Fruit fly (Drosophila melanogaster) whole organism, embryonic: ENCODE measurements around the gene CG17959.

Experiments
- Aef1 ChIP-seq: fragments of 200-800 bp; sonication (Bioruptor generic); IDR thresholded peaks from 3 replicates; pipeline ENCODE4 v1.3.6; 2022; ENCODE audit warnings: missing biosample characterization, missing genetic modification characterization
- BtbVII ChIP-seq: fragments of 200-800 bp; sonication (Bioruptor generic); optimal IDR thresholded peaks from 3 replicates; lab custom pipeline; 2017; ENCODE audit warnings: missing biosample characterization, mild to moderate bottlenecking, missing genetic modification characterization
- CG10209 ChIP-seq: fragments of 200-800 bp; sonication (Bioruptor generic); optimal IDR thresholded peaks from 3 replicates; lab custom pipeline; 2017; ENCODE audit warnings: missing biosample characterization, mild to moderate bottlenecking, missing genetic modification characterization, missing genetic modification reagents
- CG1024 ChIP-seq: fragments of 200-800 bp; sonication (Bioruptor generic); IDR thresholded peaks from 2 replicates; pipeline ENCODE4 v1.3.6; 2022; ENCODE audit warnings: missing biosample characterization, missing genetic modification characterization
- CG12104 ChIP-seq: fragments of 200-800 bp; sonication (Bioruptor generic); optimal IDR thresholded peaks from 3 replicates; lab custom pipeline; 2016; ENCODE audit warnings: missing biosample characterization, missing genetic modification characterization
- CG1233 ChIP-seq: fragments of 200-800 bp; sonication (Bioruptor generic); optimal IDR thresholded peaks from 4 replicates; lab custom pipeline; 2018; ENCODE audit warnings: missing biosample characterization, mild to moderate bottlenecking, missing genetic modification characterization
- CG13296 ChIP-seq: fragments of 200-800 bp; sonication (Bioruptor generic); optimal IDR thresholded peaks from 3 replicates; lab custom pipeline; 2018; ENCODE audit warnings: missing biosample characterization, mild to moderate bottlenecking, missing genetic modification characterization
- CG14014 ChIP-seq: fragments of 200-800 bp; sonication (Bioruptor generic); IDR thresholded peaks from 2 replicates; pipeline ENCODE4 v1.3.6; 2022; ENCODE audit warnings: missing biosample characterization, missing genetic modification characterization
- CG15514 ChIP-seq: fragments of 200-800 bp; sonication (Bioruptor generic); optimal IDR thresholded peaks from 3 replicates; lab custom pipeline; 2017; ENCODE audit warnings: missing biosample characterization, missing genetic modification characterization, mild to moderate bottlenecking, moderate library complexity, missing genetic modification reagents
- CG1603 ChIP-seq: fragments of 200-800 bp; sonication (Bioruptor generic); optimal IDR thresholded peaks from 2 replicates; lab custom pipeline; 2019; ENCODE audit warnings: missing biosample characterization, mild to moderate bottlenecking, missing genetic modification characterization, moderate library complexity
- CG17186 ChIP-seq: fragments of 200-800 bp; sonication (Bioruptor generic); optimal IDR thresholded peaks from 3 replicates; lab custom pipeline; 2017; ENCODE audit warnings: missing biosample characterization, missing genetic modification reagents, missing genetic modification characterization
- CG1832 ChIP-seq: fragments of 200-800 bp; sonication (Bioruptor generic); optimal IDR thresholded peaks from 2 replicates; lab custom pipeline; 2017; ENCODE audit warnings: missing biosample characterization, mild to moderate bottlenecking, missing genetic modification characterization, inconsistent platforms
- CG2199 ChIP-seq: fragments of 200-800 bp; sonication (Bioruptor generic); IDR thresholded peaks from 3 replicates; pipeline ENCODE4 v1.3.6; 2022; ENCODE audit warnings: missing biosample characterization, missing genetic modification characterization
- CG32767 ChIP-seq: fragments of 200-800 bp; sonication (Bioruptor generic); IDR thresholded peaks from 2 replicates; pipeline ENCODE4 v1.3.6; 2022; ENCODE audit warnings: missing biosample characterization, missing genetic modification characterization
- CG6683 ChIP-seq: fragments of 200-800 bp; sonication (Bioruptor generic); optimal IDR thresholded peaks from 2 replicates; lab custom pipeline; 2017; ENCODE audit warnings: missing biosample characterization, mild to moderate bottlenecking, missing genetic modification characterization, missing genetic modification reagents
- CG6854 ChIP-seq: fragments of 200-800 bp; sonication (Bioruptor generic); optimal IDR thresholded peaks from 3 replicates; lab custom pipeline; 2017; ENCODE audit warnings: missing biosample characterization, mild to moderate bottlenecking, missing genetic modification characterization
- CG8388 ChIP-seq: fragments of 200-800 bp; sonication (Bioruptor generic); optimal IDR thresholded peaks from 2 replicates; lab custom pipeline; 2019; ENCODE audit warnings: missing biosample characterization, mild to moderate bottlenecking, missing genetic modification characterization, moderate library complexity
- CG8765 ChIP-seq: fragments of 200-800 bp; sonication (Bioruptor generic); IDR thresholded peaks from 2 replicates; pipeline ENCODE4 v1.3.6; 2022; ENCODE audit warnings: missing biosample characterization, missing genetic modification characterization
- CG9215 ChIP-seq: fragments of 200-800 bp; sonication (Bioruptor generic); IDR thresholded peaks from 2 replicates; pipeline ENCODE4 v1.3.6; 2022; ENCODE audit warnings: missing biosample characterization, missing genetic modification characterization
- CG9797 ChIP-seq: fragments of 200-800 bp; sonication (Bioruptor generic); optimal IDR thresholded peaks from 3 replicates; lab custom pipeline; 2018; ENCODE audit warnings: missing biosample characterization, mild to moderate bottlenecking, missing genetic modification characterization
- CkIIα-i1 ChIP-seq: fragments of 200-800 bp; sonication (Bioruptor generic); IDR thresholded peaks from 2 replicates; pipeline ENCODE4 v1.3.6; 2022; ENCODE audit warnings: missing biosample characterization, missing genetic modification characterization
- Dek ChIP-seq: fragments of 200-800 bp; sonication (Bioruptor generic); optimal IDR thresholded peaks from 3 replicates; lab custom pipeline; 2019; ENCODE audit warnings: missing biosample characterization, mild to moderate bottlenecking, missing genetic modification characterization, moderate library complexity
- Drgx ChIP-seq: fragments of 200-800 bp; sonication (Bioruptor generic); IDR thresholded peaks from 2 replicates; pipeline ENCODE4 v1.3.6; 2022; ENCODE audit warnings: missing biosample characterization, missing genetic modification characterization
- E2f1 ChIP-seq: fragments of 200-800 bp; sonication (Bioruptor generic); IDR thresholded peaks from 2 replicates; pipeline ENCODE4 v1.3.6; 2022; ENCODE audit warnings: missing biosample characterization, missing genetic modification characterization
- Fer2 ChIP-seq: fragments of 200-800 bp; sonication (Bioruptor generic); optimal IDR thresholded peaks from 2 replicates; lab custom pipeline; 2018; ENCODE audit warnings: missing biosample characterization, mild to moderate bottlenecking, missing genetic modification characterization, moderate library complexity
- HmgD ChIP-seq: fragments of 200-800 bp; sonication (Bioruptor generic); optimal IDR thresholded peaks from 3 replicates; lab custom pipeline; 2016; ENCODE audit warnings: missing biosample characterization, missing genetic modification characterization
- Hmr ChIP-seq: fragments of 200-800 bp; sonication (Bioruptor generic); optimal IDR thresholded peaks from 3 replicates; lab custom pipeline; 2017; ENCODE audit warnings: mild to moderate bottlenecking, missing biosample characterization, missing genetic modification reagents, missing genetic modification characterization
- Lhr ChIP-seq: fragments of 200-800 bp; sonication (Bioruptor generic); optimal IDR thresholded peaks from 3 replicates; lab custom pipeline; 2017; ENCODE audit warnings: mild to moderate bottlenecking, missing biosample characterization, missing genetic modification reagents, missing genetic modification characterization
- Lpt ChIP-seq: fragments of >200 bp; optimal IDR thresholded peaks from 2 replicates; lab custom pipeline; 2018; ENCODE audit warnings: missing biosample characterization, missing genetic modification characterization
- Max ChIP-seq: fragments of 200-800 bp; sonication (Bioruptor generic); optimal IDR thresholded peaks from 2 replicates; lab custom pipeline; 2016; ENCODE audit warnings: missing biosample characterization, mild to moderate bottlenecking, missing genetic modification characterization
- Med ChIP-seq: fragments of 200-800 bp; sonication (Bioruptor generic); peaks from one replicate; lab custom pipeline; 2016; ENCODE audit warnings: missing biosample characterization, missing genetic modification characterization, mild to moderate bottlenecking, inconsistent platforms, moderate library complexity
- PHDP ChIP-seq: fragments of 200-800 bp; sonication (Bioruptor generic); optimal IDR thresholded peaks from 3 replicates; lab custom pipeline; 2018; ENCODE audit warnings: missing biosample characterization, mild to moderate bottlenecking, missing genetic modification characterization, moderate library complexity
- Side ChIP-seq: fragments of 200-800 bp; sonication (Bioruptor generic); optimal IDR thresholded peaks from 2 replicates; lab custom pipeline; 2016; ENCODE audit warnings: missing biosample characterization, missing genetic modification characterization
- Sry-β ChIP-seq: fragments of 200-800 bp; sonication (Bioruptor generic); optimal IDR thresholded peaks from 2 replicates; lab custom pipeline; 2018; ENCODE audit warnings: missing biosample characterization, mild to moderate bottlenecking, missing genetic modification characterization, moderate library complexity
- Taf1 ChIP-seq: fragments of 200-800 bp; sonication (Bioruptor generic); IDR thresholded peaks from 2 replicates; pipeline ENCODE4 v1.3.6; 2022; ENCODE audit warnings: missing biosample characterization, missing genetic modification characterization
- Tbp ChIP-seq: fragments of >200 bp; optimal IDR thresholded peaks from 2 replicates; lab custom pipeline; 2018; ENCODE audit warnings: missing biosample characterization, missing genetic modification characterization
- Vsx1 ChIP-seq: fragments of 200-800 bp; sonication (Bioruptor generic); optimal IDR thresholded peaks from 2 replicates; lab custom pipeline; 2017; ENCODE audit warnings: missing biosample characterization, mild to moderate bottlenecking, missing genetic modification characterization, missing genetic modification reagents
- Xbp1 ChIP-seq: fragments of 200-800 bp; sonication (Bioruptor generic); optimal IDR thresholded peaks from 3 replicates; lab custom pipeline; 2016; ENCODE audit warnings: missing biosample characterization, mild to moderate bottlenecking, missing genetic modification characterization
- cg ChIP-seq: fragments of 200-800 bp; sonication (Bioruptor generic); optimal IDR thresholded peaks from 3 replicates; lab custom pipeline; 2019; ENCODE audit warnings: missing biosample characterization, mild to moderate bottlenecking, missing genetic modification characterization, moderate library complexity
- chn ChIP-seq: fragments of 200-800 bp; sonication (Bioruptor generic); optimal IDR thresholded peaks from 2 replicates; lab custom pipeline; 2016; ENCODE audit warnings: missing biosample characterization, missing genetic modification characterization
- esg ChIP-seq: fragments of 200-800 bp; sonication (Bioruptor generic); conservative IDR thresholded peaks from 2 replicates; pipeline ENCODE4 v1.3.6; 2022; ENCODE audit warnings: missing biosample characterization, missing genetic modification characterization
- fu2 ChIP-seq: fragments of 200-800 bp; sonication (Bioruptor generic); optimal IDR thresholded peaks from 2 replicates; lab custom pipeline; 2016; ENCODE audit warnings: missing biosample characterization, missing genetic modification characterization
- nerfin-2 ChIP-seq: fragments of 200-800 bp; sonication (Bioruptor generic); IDR thresholded peaks from 2 replicates; pipeline ENCODE4 v1.3.6; 2022; ENCODE audit warnings: missing biosample characterization, missing genetic modification characterization; ENCODE audit not compliant: partially characterized antibody
- nom ChIP-seq: fragments of 200-800 bp; sonication (Bioruptor generic); optimal IDR thresholded peaks from 2 replicates; lab custom pipeline; 2017; ENCODE audit warnings: missing biosample characterization, missing genetic modification characterization, mild to moderate bottlenecking, moderate library complexity, missing genetic modification reagents
- ranshi ChIP-seq: fragments of 200-800 bp; sonication (Bioruptor generic); IDR thresholded peaks from 2 replicates; pipeline ENCODE4 v1.3.6; 2022; ENCODE audit warnings: missing biosample characterization, missing genetic modification characterization
- sens ChIP-seq: fragments of 200-800 bp; sonication (Bioruptor generic); peaks from one replicate; lab custom pipeline; 2016; ENCODE audit warnings: missing biosample characterization, missing genetic modification characterization
- slp2 ChIP-seq: fragments of 200-800 bp; sonication (Bioruptor generic); optimal IDR thresholded peaks from 2 replicates; lab custom pipeline; 2016; ENCODE audit warnings: missing biosample characterization, missing genetic modification characterization
- stwl ChIP-seq: fragments of 200-800 bp; sonication (Bioruptor generic); optimal IDR thresholded peaks from 3 replicates; lab custom pipeline; 2018; ENCODE audit warnings: missing biosample characterization, mild to moderate bottlenecking, missing genetic modification characterization, moderate library complexity
- trem ChIP-seq: fragments of 200-800 bp; optimal IDR thresholded peaks from 3 replicates; lab custom pipeline; 2019; ENCODE audit warnings: missing biosample characterization, mild to moderate bottlenecking, missing genetic modification characterization, moderate library complexity
- vnd ChIP-seq: fragments of 200-800 bp; sonication (Bioruptor generic); IDR thresholded peaks from 3 replicates; pipeline ENCODE4 v1.3.6; 2022; ENCODE audit warnings: missing biosample characterization, missing genetic modification characterization; ENCODE audit not compliant: partially characterized antibody

CG17959 gene

dm6 chrX:2973593-2973992, 26.7 kb downstream of the CG17959 start, which contains the start of gene rst (continued):
- TF ChIP-seq ranshi (GFP tag; lab: Robert Waterston, UW) = no peak
- TF ChIP-seq trem (tag; lab: Kevin White, UChicago) = no peak
- no peak for TF ChIP-seq CG32767
- TF ChIP-seq nom = peak; percentile 33
- peak; percentile 68 for TF ChIP-seq Med (GFP tag; lab: Kevin White, UChicago)
- no peak for TF ChIP-seq Lpt (GFP tag; lab: Kevin White, UChicago)
- no peak for TF ChIP-seq Side
- no peak for TF ChIP-seq Tbp (GFP tag; lab: Kevin White, UChicago)
- no peak for TF ChIP-seq CG8765 (GFP tag; lab: Robert Waterston, UW)
- TF ChIP-seq Hmr = no peak
- TF ChIP-seq CG9215 (GFP tag; lab: Robert Waterston, UW) = no peak
- TF ChIP-seq Max (GFP tag; lab: Kevin White, UChicago) = no peak
- no peak for TF ChIP-seq cg (GFP tag; lab: Kevin White, UChicago)
- TF ChIP-seq fu2 (GFP tag; lab: Kevin White, UChicago) = no peak
- no peak for TF ChIP-seq CG10209 (GFP tag; lab: Kevin White, UChicago)
- TF ChIP-seq Dek (tag; lab: Kevin White, UChicago) = no peak
- peak; percentile 33; the same call in 2 of the 3 replicates for TF ChIP-seq CG2199
- no peak for TF ChIP-seq CG1603 (tag; lab: Kevin White, UChicago)
- no peak for TF ChIP-seq CG8388 (GFP tag; lab: Kevin White, UChicago)
- TF ChIP-seq CG9797 = no peak
- TF ChIP-seq CG14014 (GFP tag; lab: Robert Waterston, UW) = no peak
- no peak for TF ChIP-seq CkIIα-i1 (GFP tag; lab: Robert Waterston, UW)
- TF ChIP-seq CG1233 (GFP tag; lab: Kevin White, UChicago) = no peak

- TF ChIP-seq CG1832 (GFP tag; lab: Kevin White, UChicago) (no peak), sens (GFP tag; lab: Kevin White, UChicago) (peak; percentile 70), slp2 (GFP tag; lab: Kevin White, UChicago) (no peak), CG1024 (GFP tag; lab: Robert Waterston, UW) (no peak), PHDP (peak; percentile 25), CkIIα-i1 (GFP tag; lab: Robert Waterston, UW) (no peak), CG15514 (GFP tag; lab: Kevin White, UChicago) (no peak), Lhr (GFP tag; lab: Kevin White, UChicago) (no peak), E2f1 (GFP tag; lab: Robert Waterston, UW) (0 out of 2 replicates have a peak, but pooled peaks have one; percentile 29), nerfin-2 (no peak), CG13296 (no peak), Sry-β (GFP tag; lab: Kevin White, UChicago) (no peak), esg (no peak), Drgx (GFP tag; lab: Robert Waterston, UW) (peak; percentile 67; the same call in 1 of the 2 replicates), Xbp1 (peak; percentile 49), CG12104 (no peak), vnd (no peak), Fer2 (tag; lab: Kevin White, UChicago) (no peak), BtbVII (GFP tag; lab: Kevin White, UChicago) (no peak), Aef1 (GFP tag; lab: Robert Waterston, UW) (no peak), chn (GFP tag; lab: Kevin White, UChicago) (no peak), CG6683 (GFP tag; lab: Kevin White, UChicago) (no peak), stwl (tag; lab: Kevin White, UChicago) (peak; percentile 24), Taf1 (GFP tag; lab: Robert Waterston, UW) (no peak), CG17186 (GFP tag; lab: Kevin White, UChicago) (no peak), CG1233 (GFP tag; lab: Kevin White, UChicago) (no peak), HmgD (GFP tag; lab: Kevin White, UChicago) (no peak), CG6854 (GFP tag; lab: Kevin White, UChicago) (no peak), Vsx1 (no peak)
These were observed 31.1 kb downstream of the CG17959 start for dm6 chrX:2977857-2978473.
